Fruit fly (Drosophila melanogaster) whole organism, embryonic: ENCODE measurements around the gene CG14054.

Experiments
- Adf1 ChIP-seq: fragments of 200-800 bp; sonication (Bioruptor generic); IDR thresholded peaks from 2 replicates; pipeline ENCODE4 v1.3.6; 2022; ENCODE audit warnings: missing biosample characterization, missing genetic modification characterization
- Atf6 ChIP-seq: fragments of 200-800 bp; sonication (Bioruptor generic); IDR thresholded peaks from 2 replicates; pipeline ENCODE4 v1.3.6; 2022; ENCODE audit warnings: missing biosample characterization, missing genetic modification characterization
- Awh ChIP-seq: fragments of 200-800 bp; sonication (Bioruptor generic); IDR thresholded peaks from 2 replicates; pipeline ENCODE4, ENCODE4 v1.3.6; 2022; ENCODE audit warnings: missing biosample characterization, missing genetic modification characterization
- Bgb ChIP-seq: fragments of 200-800 bp; sonication (Bioruptor generic); IDR thresholded peaks from 2 replicates; pipeline ENCODE4 v1.3.6; 2022; ENCODE audit warnings: missing biosample characterization, missing genetic modification characterization; ENCODE audit not compliant: partially characterized antibody
- CG11398 ChIP-seq: fragments of 200-800 bp; sonication (Bioruptor generic); optimal IDR thresholded peaks from 2 replicates; lab custom pipeline; 2016; ENCODE audit warnings: missing biosample characterization, missing genetic modification characterization
- CG11560 ChIP-seq: fragments of 200-800 bp; sonication (Bioruptor generic); IDR thresholded peaks from 3 replicates; pipeline ENCODE4 v1.3.6; 2022; ENCODE audit warnings: missing biosample characterization, missing genetic modification characterization
- CG12744 ChIP-seq: fragments of 200-800 bp; sonication (Bioruptor generic); optimal IDR thresholded peaks from 2 replicates; lab custom pipeline; 2016; ENCODE audit warnings: missing biosample characterization, missing genetic modification characterization
- CG12769 ChIP-seq: fragments of 200-800 bp; sonication (Bioruptor generic); optimal IDR thresholded peaks from 2 replicates; lab custom pipeline; 2019; ENCODE audit warnings: missing biosample characterization, mild to moderate bottlenecking, missing genetic modification characterization, moderate library complexity
- CG13894 ChIP-seq: fragments of 200-800 bp; sonication (Bioruptor generic); optimal IDR thresholded peaks from 3 replicates; lab custom pipeline; 2018; ENCODE audit warnings: missing biosample characterization, mild to moderate bottlenecking, missing genetic modification characterization, moderate library complexity
- CG14441 ChIP-seq: fragments of 200-800 bp; sonication (Bioruptor generic); IDR thresholded peaks from 2 replicates; pipeline ENCODE4 v1.3.6; 2022; ENCODE audit warnings: missing biosample characterization, missing genetic modification characterization
- CG15514 ChIP-seq: fragments of 200-800 bp; sonication (Bioruptor generic); optimal IDR thresholded peaks from 3 replicates; lab custom pipeline; 2017; ENCODE audit warnings: missing biosample characterization, missing genetic modification characterization, mild to moderate bottlenecking, moderate library complexity, missing genetic modification reagents
- CG1602 ChIP-seq: fragments of 200-800 bp; sonication (Bioruptor generic); optimal IDR thresholded peaks from 3 replicates; lab custom pipeline; 2016; ENCODE audit warnings: missing biosample characterization, missing genetic modification characterization
- CG17328 ChIP-seq: fragments of 200-800 bp; sonication (Bioruptor generic); IDR thresholded peaks from 2 replicates; pipeline ENCODE4 v1.3.6; 2022; ENCODE audit warnings: missing biosample characterization, missing genetic modification characterization
- CG17568 ChIP-seq: fragments of 200-800 bp; sonication (Bioruptor generic); optimal IDR thresholded peaks from 2 replicates; lab custom pipeline; 2018; ENCODE audit warnings: missing biosample characterization, mild to moderate bottlenecking, missing genetic modification characterization, moderate library complexity
- CG17802 ChIP-seq: fragments of 200-800 bp; sonication (Bioruptor generic); optimal IDR thresholded peaks from 2 replicates; lab custom pipeline; 2018; ENCODE audit warnings: missing biosample characterization, mild to moderate bottlenecking, missing genetic modification characterization, moderate library complexity
- CG1792 ChIP-seq: fragments of 200-800 bp; sonication (Bioruptor generic); optimal IDR thresholded peaks from 2 replicates; lab custom pipeline; 2016; ENCODE audit warnings: missing biosample characterization, missing genetic modification characterization
- CG2678 ChIP-seq: fragments of 200-800 bp; sonication (Bioruptor generic); optimal IDR thresholded peaks from 3 replicates; lab custom pipeline; 2019; ENCODE audit warnings: missing biosample characterization, mild to moderate bottlenecking, missing genetic modification characterization, moderate library complexity
- CG31365 ChIP-seq: fragments of 200-800 bp; sonication (Bioruptor generic); optimal IDR thresholded peaks from 2 replicates; lab custom pipeline; 2018; ENCODE audit warnings: missing biosample characterization, mild to moderate bottlenecking, missing genetic modification characterization
- CG3281 ChIP-seq: fragments of 200-800 bp; sonication (Bioruptor generic); optimal IDR thresholded peaks from 3 replicates; lab custom pipeline; 2017; ENCODE audit warnings: missing biosample characterization, mild to moderate bottlenecking, missing genetic modification characterization
- CG3995 ChIP-seq: fragments of 200-800 bp; sonication (Bioruptor generic); optimal IDR thresholded peaks from 3 replicates; lab custom pipeline; 2016; ENCODE audit warnings: missing biosample characterization, missing genetic modification characterization
- CG4360 ChIP-seq: fragments of 200-800 bp; sonication (Bioruptor generic); IDR thresholded peaks from 2 replicates; pipeline ENCODE4 v1.3.6; 2022; ENCODE audit warnings: missing biosample characterization, missing genetic modification characterization
- CG7372 ChIP-seq: fragments of 200-800 bp; sonication (Bioruptor generic); IDR thresholded peaks from 2 replicates; pipeline ENCODE4 v1.3.6; 2022; ENCODE audit warnings: missing biosample characterization, missing genetic modification characterization
- CG9817 ChIP-seq: fragments of 200-800 bp; sonication (Bioruptor generic); optimal IDR thresholded peaks from 2 replicates; lab custom pipeline; 2018; ENCODE audit warnings: missing biosample characterization, mild to moderate bottlenecking, missing genetic modification characterization, moderate library complexity
- Dip2 ChIP-seq: fragments of 200-800 bp; sonication (Bioruptor generic); IDR thresholded peaks from 2 replicates; pipeline ENCODE4 v1.3.6; 2022; ENCODE audit warnings: missing biosample characterization, missing genetic modification characterization
- Dp ChIP-seq: fragments of 200-800 bp; sonication (Bioruptor generic); optimal IDR thresholded peaks from 2 replicates; lab custom pipeline; 2018; ENCODE audit warnings: missing biosample characterization, mild to moderate bottlenecking, missing genetic modification characterization, moderate library complexity
- E2f1 ChIP-seq: fragments of 200-800 bp; sonication (Bioruptor generic); IDR thresholded peaks from 2 replicates; pipeline ENCODE4 v1.3.6; 2022; ENCODE audit warnings: missing biosample characterization, missing genetic modification characterization
- E2f2 ChIP-seq: fragments of 200-800 bp; sonication (Bioruptor generic); IDR thresholded peaks from 2 replicates; pipeline ENCODE4 v1.3.6; 2022; ENCODE audit warnings: missing biosample characterization, missing genetic modification characterization
- Elba2 ChIP-seq: fragments of 200-800 bp; sonication (Bioruptor generic); optimal IDR thresholded peaks from 3 replicates; lab custom pipeline; 2016; ENCODE audit warnings: missing biosample characterization, missing genetic modification characterization
- GATAe ChIP-seq: fragments of 200-800 bp; sonication (Bioruptor generic); conservative IDR thresholded peaks from 2 replicates; pipeline ENCODE4 v1.3.6; 2022; ENCODE audit warnings: missing biosample characterization, missing genetic modification characterization
- HLH4C ChIP-seq: fragments of 200-800 bp; sonication (Bioruptor generic); IDR thresholded peaks from 3 replicates; pipeline ENCODE4 v1.3.6; 2022; ENCODE audit warnings: missing biosample characterization, missing genetic modification characterization; ENCODE audit not compliant: partially characterized antibody
- Hsf ChIP-seq: fragments of 200-800 bp; sonication (Bioruptor generic); optimal IDR thresholded peaks from 3 replicates; lab custom pipeline; 2016; ENCODE audit warnings: missing biosample characterization, missing genetic modification characterization
- Mes4 ChIP-seq: fragments of 200-800 bp; sonication (Bioruptor generic); optimal IDR thresholded peaks from 2 replicates; lab custom pipeline; 2016; ENCODE audit warnings: missing biosample characterization, missing genetic modification characterization
- Myb ChIP-seq: fragments of 200-800 bp; sonication (Bioruptor generic); optimal IDR thresholded peaks from 2 replicates; lab custom pipeline; 2016; ENCODE audit warnings: missing biosample characterization, missing genetic modification characterization
- Poxn ChIP-seq: fragments of 200-800 bp; sonication (Bioruptor generic); IDR thresholded peaks from 2 replicates; pipeline ENCODE4 v1.3.6; 2022; ENCODE audit warnings: missing biosample characterization, missing genetic modification characterization
- Sox102F ChIP-seq: fragments of 200-800 bp; sonication (Bioruptor generic); optimal IDR thresholded peaks from 2 replicates; lab custom pipeline; 2018; ENCODE audit warnings: missing biosample characterization, mild to moderate bottlenecking, missing genetic modification characterization, moderate library complexity
- Taf1 ChIP-seq: fragments of 200-800 bp; sonication (Bioruptor generic); IDR thresholded peaks from 2 replicates; pipeline ENCODE4 v1.3.6; 2022; ENCODE audit warnings: missing biosample characterization, missing genetic modification characterization
- Xbp1 ChIP-seq: fragments of 200-800 bp; sonication (Bioruptor generic); optimal IDR thresholded peaks from 3 replicates; lab custom pipeline; 2016; ENCODE audit warnings: missing biosample characterization, mild to moderate bottlenecking, missing genetic modification characterization
- crol ChIP-seq: fragments of 200-800 bp; sonication (Bioruptor generic); IDR thresholded peaks from 2 replicates; pipeline ENCODE4 v1.3.6; 2022; ENCODE audit warnings: missing biosample characterization, missing genetic modification characterization
- dimm ChIP-seq: fragments of 200-800 bp; sonication (Bioruptor generic); IDR thresholded peaks from 2 replicates; pipeline ENCODE4 v1.3.6; 2022; ENCODE audit warnings: missing biosample characterization, missing genetic modification characterization
- gem ChIP-seq: fragments of 200-800 bp; sonication (Bioruptor generic); optimal IDR thresholded peaks from 2 replicates; lab custom pipeline; 2019; ENCODE audit warnings: missing biosample characterization, mild to moderate bottlenecking, missing genetic modification characterization, moderate library complexity
- gsb ChIP-seq: fragments of 200-800 bp; sonication (Bioruptor generic); IDR thresholded peaks from 2 replicates; pipeline ENCODE4 v1.3.6; 2022; ENCODE audit warnings: missing biosample characterization, missing genetic modification characterization
- ham ChIP-seq: fragments of 200-800 bp; sonication (Bioruptor generic); IDR thresholded peaks from 2 replicates; pipeline ENCODE4 v1.3.6; 2022; ENCODE audit warnings: missing biosample characterization, missing genetic modification characterization
- kay ChIP-seq: fragments of 200-800 bp; sonication (Bioruptor generic); optimal IDR thresholded peaks from 2 replicates; lab custom pipeline; 2016; ENCODE audit warnings: missing biosample characterization, missing genetic modification characterization
- knrl ChIP-seq: fragments of 200-800 bp; sonication (Bioruptor generic); IDR thresholded peaks from 3 replicates; pipeline ENCODE4 v1.3.6; 2022; ENCODE audit warnings: missing biosample characterization, missing genetic modification characterization; ENCODE audit not compliant: partially characterized antibody
- lola ChIP-seq, 3 experiments: fragments of >200 bp in 2 of 3; fragments of 200-800 bp in 1 of 3; sonication (Bioruptor generic) in 1 of 3; optimal IDR thresholded peaks; 2 replicates each; lab custom pipeline; 2017 to 2019; ENCODE audit warnings: missing biosample characterization in 3 of 3, missing genetic modification characterization in 3 of 3, mild to moderate bottlenecking in 1 of 3, moderate library complexity in 1 of 3
- luna ChIP-seq: fragments of 200-800 bp; sonication (Bioruptor generic); optimal IDR thresholded peaks from 2 replicates; lab custom pipeline; 2016; ENCODE audit warnings: missing biosample characterization, missing genetic modification characterization
- phol ChIP-seq: fragments of 200-800 bp; sonication (Bioruptor generic); optimal IDR thresholded peaks from 3 replicates; lab custom pipeline; 2018; ENCODE audit warnings: missing biosample characterization, mild to moderate bottlenecking, missing genetic modification characterization, moderate library complexity
- seq ChIP-seq: fragments of 200-800 bp; sonication (Bioruptor generic); IDR thresholded peaks from 2 replicates; pipeline ENCODE4 v1.3.6; 2022; ENCODE audit warnings: missing biosample characterization, missing genetic modification characterization
- slou ChIP-seq: fragments of 200-800 bp; sonication (Bioruptor generic); optimal IDR thresholded peaks from 3 replicates; lab custom pipeline; 2016; ENCODE audit warnings: missing biosample characterization, missing genetic modification characterization
- tap ChIP-seq: fragments of 200-800 bp; optimal IDR thresholded peaks from 3 replicates; lab custom pipeline; 2019; ENCODE audit warnings: missing biosample characterization, mild to moderate bottlenecking, missing genetic modification characterization, moderate library complexity
- yki ChIP-seq: fragments of >200 bp; optimal IDR thresholded peaks from 3 replicates; lab custom pipeline; 2018

CG14054 gene

dm6 chrX:2083678-2084162 lies 17.6 kb upstream of the CG14054 start (continued):
- TF ChIP-seq GATAe (GFP tag; lab: Robert Waterston, UW) (no peak), CG9817 (peak; percentile 48), CG17568 (GFP tag; lab: Kevin White, UChicago) (no peak), Myb (GFP tag; lab: Kevin White, UChicago) (peak; percentile 68), CG17802 (peak; percentile 43), luna (GFP tag; lab: Kevin White, UChicago) (no peak), Dp (GFP tag; lab: Kevin White, UChicago) (no peak), Adf1 (GFP tag; lab: Robert Waterston, UW) (peak; percentile 59; the same call in 1 of the 2 replicates), E2f2 (GFP tag; lab: Robert Waterston, UW) (peak; percentile 68), gem (tag; lab: Kevin White, UChicago) (peak; percentile 84), CG31365 (tag; lab: Kevin White, UChicago) (peak; percentile 74), knrl (GFP tag; lab: Robert Waterston, UW) (no peak), tap (tag; lab: Kevin White, UChicago) (peak; percentile 75), ham (GFP tag; lab: Robert Waterston, UW) (peak; percentile 46; the same call in 1 of the 2 replicates), Sox102F (GFP tag; lab: Kevin White, UChicago) (peak; percentile 87), CG1792 (GFP tag; lab: Kevin White, UChicago) (peak; percentile 74), CG11398 (peak; percentile 80), Mes4 (GFP tag; lab: Kevin White, UChicago) (peak; percentile 83), Elba2 (GFP tag; lab: Kevin White, UChicago) (no peak), crol (GFP tag; lab: Robert Waterston, UW) (peak; percentile 98), kay (GFP tag; lab: Kevin White, UChicago) (peak; percentile 69), CG17328 (GFP tag; lab: Robert Waterston, UW) (peak; percentile 87), Xbp1 (GFP tag; lab: Kevin White, UChicago) (peak; percentile 87), Taf1 (no peak), gsb (GFP tag; lab: Robert Waterston, UW) (peak; percentile 72), E2f1 (peak; percentile 89), CG13894 (tag; lab: Kevin White, UChicago) (no peak), Awh (GFP tag; lab: Robert Waterston, UW) (peak; percentile 85), HLH4C (GFP tag; lab: Robert Waterston, UW) (no peak; the same call in 2 of the 3 replicates), CG3281 (GFP tag; lab: Kevin White, UChicago) (peak; percentile 54), Dip2 (GFP tag; lab: Robert Waterston, UW) (peak; percentile 18; the same call in 1 of the 2 replicates), CG12744 (peak; percentile 71), Bgb (GFP tag; lab: Robert Waterston, UW) (no peak), Hsf (peak; percentile 76), Poxn (GFP tag; lab: Robert Waterston, UW) (peak; percentile 38; the same call in 1 of the 2 replicates), Atf6 (GFP tag; lab: Robert Waterston, UW) (peak; percentile 79), slou (GFP tag; lab: Kevin White, UChicago) (peak; percentile 22), CG1602 (GFP tag; lab: Kevin White, UChicago) (peak; percentile 77), yki (lab: Kevin White, UChicago) (peak; percentile 92), dimm (GFP tag; lab: Robert Waterston, UW) (peak; percentile 55), CG7372 (GFP tag; lab: Robert Waterston, UW) (peak; percentile 58), CG15514 (peak; percentile 41), lola (GFP tag; optimal IDR thresholded peaks at IDR 0.05; lab: Kevin White, UChicago) (peak in 1 of 3 experiments; percentile 70), CG14441 (GFP tag; lab: Robert Waterston, UW) (peak; percentile 93), phol (peak; percentile 69), CG2678 (tag; lab: Kevin White, UChicago) (peak; percentile 74), CG12769 (tag; lab: Kevin White, UChicago) (peak; percentile 92), seq (GFP tag; lab: Robert Waterston, UW) (peak; percentile 92), CG3995 (GFP tag; lab: Kevin White, UChicago) (no peak), CG11560 (tag; lab: Robert Waterston, UW) (peak; percentile 74; the same call in 2 of the 3 replicates), CG4360 (GFP tag; lab: Robert Waterston, UW) (0 out of 2 replicates have a peak, but pooled peaks have one; percentile 28)
